Fruit fly (Drosophila melanogaster) whole organism, adult: ENCODE results near the gene CG34160.

Experiments used
- CG11617 ChIP-seq: fragments of 200-800 bp; sonication (Bioruptor generic); optimal IDR thresholded peaks from 2 replicates; lab custom pipeline; 2017; ENCODE audit warnings: mild to moderate bottlenecking, missing biosample characterization, missing genetic modification reagents, missing genetic modification characterization
- CG14711 ChIP-seq: fragments of 200-800 bp; sonication (Bioruptor generic); optimal IDR thresholded peaks from 2 replicates; lab custom pipeline; 2018; ENCODE audit warnings: missing biosample characterization, mild to moderate bottlenecking, missing genetic modification characterization, moderate library complexity
- CG1620 ChIP-seq: fragments of 200-800 bp; sonication (Bioruptor generic); optimal IDR thresholded peaks from 2 replicates; lab custom pipeline; 2016; ENCODE audit warnings: missing biosample characterization, missing genetic modification characterization
- CG33017 ChIP-seq: fragments of 200-800 bp; sonication (Bioruptor generic); optimal IDR thresholded peaks from 2 replicates; lab custom pipeline; 2018; ENCODE audit warnings: missing biosample characterization, mild to moderate bottlenecking, missing genetic modification characterization, moderate library complexity
- CG5204 ChIP-seq: fragments of 200-800 bp; sonication (Bioruptor generic); optimal IDR thresholded peaks from 2 replicates; lab custom pipeline; 2016; ENCODE audit warnings: missing biosample characterization, missing genetic modification characterization
- CG7101 ChIP-seq: fragments of 200-800 bp; sonication (Bioruptor generic); optimal IDR thresholded peaks from 2 replicates; lab custom pipeline; 2018; ENCODE audit warnings: missing biosample characterization, mild to moderate bottlenecking, missing genetic modification characterization, moderate library complexity
- Crg-1 ChIP-seq: fragments of 200-800 bp; sonication (Bioruptor generic); optimal IDR thresholded peaks from 2 replicates; lab custom pipeline; 2016; ENCODE audit warnings: missing biosample characterization, missing genetic modification characterization
- Hr96 ChIP-seq: fragments of 200-800 bp; sonication (Bioruptor generic); optimal IDR thresholded peaks from 2 replicates; lab custom pipeline; 2016; ENCODE audit warnings: missing biosample characterization, missing genetic modification characterization
- Mnt ChIP-seq: fragments of 200-800 bp; sonication (Bioruptor generic); optimal IDR thresholded peaks from 2 replicates; lab custom pipeline; 2016; ENCODE audit warnings: missing biosample characterization, mild to moderate bottlenecking, missing genetic modification characterization
- bab1 ChIP-seq: fragments of 200-800 bp; sonication (Bioruptor generic); optimal IDR thresholded peaks from 3 replicates; lab custom pipeline; 2019; ENCODE audit warnings: missing biosample characterization, mild to moderate bottlenecking, missing genetic modification characterization, moderate library complexity
- cnc ChIP-seq, 2 experiments: fragments of >200 bp; optimal IDR thresholded peaks; 2 replicates each; lab custom pipeline; 2017
- pad ChIP-seq: fragments of 200-800 bp; sonication (Bioruptor generic); optimal IDR thresholded peaks from 3 replicates; lab custom pipeline; 2017; ENCODE audit warnings: missing biosample characterization, missing genetic modification characterization, mild to moderate bottlenecking, moderate library complexity, missing genetic modification reagents
- toe ChIP-seq: fragments of 200-800 bp; sonication (Bioruptor generic); optimal IDR thresholded peaks from 2 replicates; lab custom pipeline; 2016; ENCODE audit warnings: missing biosample characterization, missing genetic modification characterization

DNA sequence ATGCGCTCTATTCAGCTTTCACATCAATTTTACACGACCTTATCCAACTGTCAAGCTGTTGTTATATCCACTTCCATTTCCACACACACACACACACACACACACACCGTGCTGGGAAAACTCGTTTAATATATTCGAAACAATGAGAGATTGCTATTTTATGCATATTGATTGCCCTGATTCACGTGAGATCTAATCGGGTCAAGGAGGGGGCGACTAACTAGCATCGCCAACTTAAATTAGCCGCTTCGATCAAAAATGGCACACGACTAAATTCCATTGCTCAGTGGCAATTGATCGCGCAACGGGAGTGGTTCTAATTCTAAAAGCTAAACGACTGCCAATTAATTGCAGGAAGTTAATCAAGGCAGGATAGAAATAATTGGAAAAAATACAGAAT, 45.5 kb upstream of the CG34160 start, which contains the start of gene CG18302:
- TF ChIP-seq Crg-1 (GFP tag; lab: Kevin White, UChicago) (no peak), CG5204 (no peak), CG1620 (GFP tag; lab: Kevin White, UChicago) (no peak), CG7101 (no peak), Hr96 (GFP tag; lab: Kevin White, UChicago) (no peak), CG14711 (tag; lab: Kevin White, UChicago) (no peak), Mnt (GFP tag; lab: Kevin White, UChicago) (no peak), CG33017 (tag; lab: Kevin White, UChicago) (no peak), pad (no peak), cnc (optimal IDR thresholded peaks at IDR 0.05; lab: Kevin White, UChicago) (no peak), toe (GFP tag; lab: Kevin White, UChicago) (no peak), bab1 (GFP tag; lab: Kevin White, UChicago) (no peak), CG11617 (GFP tag; lab: Kevin White, UChicago) (no peak)
